Fruit fly (Drosophila melanogaster) whole organism, embryonic: ENCODE data around the gene Dic1.

ENCODE experiments used
- Abd-B ChIP-seq: fragments of 200-800 bp; sonication (Bioruptor generic); optimal IDR thresholded peaks from 2 replicates; lab custom pipeline; 2018; ENCODE audit warnings: missing biosample characterization, mild to moderate bottlenecking, missing genetic modification characterization, moderate library complexity
- Antp ChIP-seq: fragments of 200-800 bp; sonication (Bioruptor generic); optimal IDR thresholded peaks from 3 replicates; lab custom pipeline; 2016; ENCODE audit warnings: missing biosample characterization, missing genetic modification characterization
- Awh ChIP-seq: fragments of 200-800 bp; sonication (Bioruptor generic); IDR thresholded peaks from 2 replicates; pipeline ENCODE4, ENCODE4 v1.3.6; 2022; ENCODE audit warnings: missing biosample characterization, missing genetic modification characterization
- B-H1 ChIP-seq: fragments of 200-800 bp; sonication (Bioruptor generic); IDR thresholded peaks from 3 replicates; pipeline ENCODE4 v1.3.6; 2022; ENCODE audit warnings: missing biosample characterization, missing genetic modification characterization
- CG10209 ChIP-seq: fragments of 200-800 bp; sonication (Bioruptor generic); optimal IDR thresholded peaks from 3 replicates; lab custom pipeline; 2017; ENCODE audit warnings: missing biosample characterization, mild to moderate bottlenecking, missing genetic modification characterization, missing genetic modification reagents
- CG10321 ChIP-seq: fragments of 200-800 bp; sonication (Bioruptor generic); IDR thresholded peaks from 2 replicates; pipeline ENCODE4 v1.3.6; 2022; ENCODE audit warnings: missing biosample characterization, missing genetic modification characterization
- CG10654 ChIP-seq: fragments of 200-800 bp; sonication (Bioruptor generic); optimal IDR thresholded peaks from 2 replicates; lab custom pipeline; 2016; ENCODE audit warnings: missing biosample characterization, missing genetic modification characterization
- CG11093 ChIP-seq: fragments of 200-800 bp; sonication (Bioruptor generic); IDR thresholded peaks from 3 replicates; pipeline ENCODE4 v1.3.6; 2022; ENCODE audit warnings: missing biosample characterization, missing genetic modification characterization
- CG1233 ChIP-seq: fragments of 200-800 bp; sonication (Bioruptor generic); optimal IDR thresholded peaks from 4 replicates; lab custom pipeline; 2018; ENCODE audit warnings: missing biosample characterization, mild to moderate bottlenecking, missing genetic modification characterization
- CG13287 ChIP-seq: fragments of 200-800 bp; sonication (Bioruptor generic); IDR thresholded peaks from 2 replicates; pipeline ENCODE4 v1.3.6; 2022; ENCODE audit warnings: missing biosample characterization, missing genetic modification characterization; ENCODE audit not compliant: partially characterized antibody
- CG14965 ChIP-seq: fragments of 200-800 bp; sonication (Bioruptor generic); optimal IDR thresholded peaks from 2 replicates; lab custom pipeline; 2016; ENCODE audit warnings: missing biosample characterization, missing genetic modification characterization, borderline replicate concordance
- CG1602 ChIP-seq: fragments of 200-800 bp; sonication (Bioruptor generic); optimal IDR thresholded peaks from 3 replicates; lab custom pipeline; 2016; ENCODE audit warnings: missing biosample characterization, missing genetic modification characterization
- CG16779 ChIP-seq: fragments of 200-800 bp; sonication (Bioruptor generic); IDR thresholded peaks from 2 replicates; pipeline ENCODE4 v1.3.6; 2022; ENCODE audit warnings: missing biosample characterization, missing genetic modification characterization
- CG17385 ChIP-seq: fragments of 200-800 bp; sonication (Bioruptor generic); optimal IDR thresholded peaks from 3 replicates; lab custom pipeline; 2018; ENCODE audit warnings: missing biosample characterization, mild to moderate bottlenecking, missing genetic modification characterization
- CG2129 ChIP-seq: fragments of 200-800 bp; sonication (Bioruptor generic); IDR thresholded peaks from 2 replicates; pipeline ENCODE4 v1.3.6; 2022; ENCODE audit warnings: missing biosample characterization, missing genetic modification characterization; ENCODE audit not compliant: partially characterized antibody
- CG30431 ChIP-seq: fragments of 200-800 bp; sonication (Bioruptor generic); optimal IDR thresholded peaks from 2 replicates; lab custom pipeline; 2017; ENCODE audit warnings: missing biosample characterization, missing genetic modification characterization
- CG42726 ChIP-seq: fragments of 200-800 bp; sonication (Bioruptor generic); IDR thresholded peaks from 2 replicates; pipeline ENCODE4 v1.3.6; 2022; ENCODE audit warnings: missing biosample characterization, missing genetic modification characterization; ENCODE audit not compliant: partially characterized antibody
- CG6272 ChIP-seq: fragments of 200-800 bp; sonication (Bioruptor generic); IDR thresholded peaks from 2 replicates; pipeline ENCODE4 v1.3.6; 2022; ENCODE audit warnings: missing biosample characterization, missing genetic modification characterization
- CG8359 ChIP-seq: fragments of 200-800 bp; sonication (Bioruptor generic); optimal IDR thresholded peaks from 2 replicates; lab custom pipeline; 2017; ENCODE audit warnings: missing biosample characterization, mild to moderate bottlenecking, missing genetic modification characterization, borderline replicate concordance
- CrebB ChIP-seq: fragments of 200-800 bp; sonication (Bioruptor generic); optimal IDR thresholded peaks from 3 replicates; lab custom pipeline; 2018; ENCODE audit warnings: missing biosample characterization, mild to moderate bottlenecking, missing genetic modification characterization
- Dip3 ChIP-seq: fragments of 200-800 bp; sonication (Bioruptor generic); optimal IDR thresholded peaks from 3 replicates; lab custom pipeline; 2016; ENCODE audit warnings: missing biosample characterization, missing genetic modification characterization
- ERR ChIP-seq: fragments of 200-800 bp; sonication (Bioruptor generic); optimal IDR thresholded peaks from 2 replicates; lab custom pipeline; 2016; ENCODE audit warnings: missing biosample characterization, missing genetic modification characterization
- Hr51 ChIP-seq, 2 experiments: fragments of 200-800 bp; sonication (Bioruptor generic); optimal IDR thresholded peaks; 2 replicates in 1 of 2; 3 replicates in 1 of 2; lab custom pipeline; 2016 to 2018; ENCODE audit warnings: missing biosample characterization in 2 of 2, missing genetic modification characterization in 2 of 2, mild to moderate bottlenecking in 1 of 2, moderate library complexity in 1 of 2
- Neu2 ChIP-seq: fragments of 200-800 bp; sonication (Bioruptor generic); optimal IDR thresholded peaks from 3 replicates; lab custom pipeline; 2016; ENCODE audit warnings: missing biosample characterization, missing genetic modification characterization, borderline replicate concordance
- Side ChIP-seq: fragments of 200-800 bp; sonication (Bioruptor generic); optimal IDR thresholded peaks from 2 replicates; lab custom pipeline; 2016; ENCODE audit warnings: missing biosample characterization, missing genetic modification characterization
- Six4 ChIP-seq: fragments of 200-800 bp; sonication (Bioruptor generic); optimal IDR thresholded peaks from 2 replicates; lab custom pipeline; 2016; ENCODE audit warnings: missing biosample characterization, missing genetic modification characterization
- al ChIP-seq: fragments of 200-800 bp; sonication (Bioruptor generic); IDR thresholded peaks from 2 replicates; pipeline ENCODE4 v1.3.6; 2022; ENCODE audit warnings: missing biosample characterization, missing genetic modification characterization
- ara ChIP-seq: fragments of 200-800 bp; sonication (Bioruptor generic); IDR thresholded peaks from 2 replicates; pipeline ENCODE4 v1.3.6; 2022; ENCODE audit warnings: missing biosample characterization, missing genetic modification characterization
- bowl ChIP-seq: fragments of 200-800 bp; sonication (Bioruptor generic); IDR thresholded peaks from 2 replicates; pipeline ENCODE4 v1.3.6; 2022; ENCODE audit warnings: missing biosample characterization, missing genetic modification characterization
- crp ChIP-seq, 2 experiments: fragments of 200-800 bp; sonication (Bioruptor generic); optimal IDR thresholded peaks; 2 replicates in 1 of 2; 3 replicates in 1 of 2; lab custom pipeline; 2017; ENCODE audit warnings: missing biosample characterization in 2 of 2, missing genetic modification characterization in 2 of 2, mild to moderate bottlenecking in 1 of 2, moderate library complexity in 1 of 2
- fru ChIP-seq: fragments of >200 bp; optimal IDR thresholded peaks from 2 replicates; lab custom pipeline; 2017
- grn ChIP-seq: fragments of 200-800 bp; sonication (Bioruptor generic); optimal IDR thresholded peaks from 3 replicates; lab custom pipeline; 2017; ENCODE audit warnings: missing biosample characterization, missing genetic modification characterization
- hkb ChIP-seq, 2 experiments: fragments of 200-800 bp in 1 of 2; fragments of >200 bp in 1 of 2; sonication (Bioruptor generic) in 1 of 2; IDR thresholded peaks in 1 of 2; optimal IDR thresholded peaks in 1 of 2; 2 replicates each; pipeline versions ENCODE4 v1.3.6 to Lab custom; 2017 to 2022; ENCODE audit warnings: missing biosample characterization in 1 of 2, missing genetic modification characterization in 1 of 2
- ind ChIP-seq: fragments of 200-800 bp; sonication (Bioruptor generic); optimal IDR thresholded peaks from 3 replicates; lab custom pipeline; 2016; ENCODE audit warnings: missing biosample characterization, missing genetic modification characterization
- lab ChIP-seq: fragments of 200-800 bp; sonication (Bioruptor generic); optimal IDR thresholded peaks from 3 replicates; lab custom pipeline; 2017; ENCODE audit warnings: missing biosample characterization, missing genetic modification characterization, mild to moderate bottlenecking, moderate library complexity, missing genetic modification reagents
- lmd ChIP-seq: fragments of 200-800 bp; sonication (Bioruptor generic); IDR thresholded peaks from 2 replicates; pipeline ENCODE4 v1.3.6; 2022; ENCODE audit warnings: missing biosample characterization, missing genetic modification characterization
- lola ChIP-seq, 3 experiments: fragments of >200 bp in 2 of 3; fragments of 200-800 bp in 1 of 3; sonication (Bioruptor generic) in 1 of 3; optimal IDR thresholded peaks; 2 replicates each; lab custom pipeline; 2017 to 2019; ENCODE audit warnings: missing biosample characterization in 3 of 3, missing genetic modification characterization in 3 of 3, mild to moderate bottlenecking in 1 of 3, moderate library complexity in 1 of 3
- nerfin-1 ChIP-seq: fragments of 200-800 bp; sonication (Bioruptor generic); optimal IDR thresholded peaks from 3 replicates; lab custom pipeline; 2019; ENCODE audit warnings: missing biosample characterization, mild to moderate bottlenecking, missing genetic modification characterization, moderate library complexity
- otp ChIP-seq: fragments of 200-800 bp; sonication (Bioruptor generic); IDR thresholded peaks from 3 replicates; pipeline ENCODE4, ENCODE4 v1.3.6; 2022; ENCODE audit warnings: missing biosample characterization, missing genetic modification characterization
- run ChIP-seq: fragments of 200-800 bp; sonication (Bioruptor generic); optimal IDR thresholded peaks from 3 replicates; lab custom pipeline; 2018; ENCODE audit warnings: missing biosample characterization, mild to moderate bottlenecking, missing genetic modification characterization
- shn ChIP-seq: fragments of 200-800 bp; sonication (Bioruptor generic); optimal IDR thresholded peaks from 3 replicates; lab custom pipeline; 2016; ENCODE audit warnings: missing biosample characterization, missing genetic modification characterization
- sna ChIP-seq: fragments of 200-800 bp; sonication (Bioruptor generic); IDR thresholded peaks from 2 replicates; pipeline ENCODE4 v1.3.6; 2022; ENCODE audit warnings: missing biosample characterization, missing genetic modification characterization; ENCODE audit not compliant: partially characterized antibody
- sr ChIP-seq: fragments of 200-800 bp; sonication (Bioruptor generic); IDR thresholded peaks from 3 replicates; pipeline ENCODE4 v1.3.6; 2022; ENCODE audit warnings: missing biosample characterization, missing genetic modification characterization
- ssp ChIP-seq: fragments of 200-800 bp; sonication (Bioruptor generic); IDR thresholded peaks from 2 replicates; pipeline ENCODE4 v1.3.6; 2022; ENCODE audit warnings: missing biosample characterization, missing genetic modification characterization
- stwl ChIP-seq: fragments of 200-800 bp; sonication (Bioruptor generic); optimal IDR thresholded peaks from 3 replicates; lab custom pipeline; 2018; ENCODE audit warnings: missing biosample characterization, mild to moderate bottlenecking, missing genetic modification characterization, moderate library complexity
- tap ChIP-seq: fragments of 200-800 bp; optimal IDR thresholded peaks from 3 replicates; lab custom pipeline; 2019; ENCODE audit warnings: missing biosample characterization, mild to moderate bottlenecking, missing genetic modification characterization, moderate library complexity
- zen2 ChIP-seq: fragments of 200-800 bp; sonication (Bioruptor generic); IDR thresholded peaks from 3 replicates; pipeline ENCODE4 v1.3.6; 2022; ENCODE audit warnings: missing biosample characterization, missing genetic modification characterization; ENCODE audit not compliant: partially characterized antibody

Gene Dic1

DNA sequence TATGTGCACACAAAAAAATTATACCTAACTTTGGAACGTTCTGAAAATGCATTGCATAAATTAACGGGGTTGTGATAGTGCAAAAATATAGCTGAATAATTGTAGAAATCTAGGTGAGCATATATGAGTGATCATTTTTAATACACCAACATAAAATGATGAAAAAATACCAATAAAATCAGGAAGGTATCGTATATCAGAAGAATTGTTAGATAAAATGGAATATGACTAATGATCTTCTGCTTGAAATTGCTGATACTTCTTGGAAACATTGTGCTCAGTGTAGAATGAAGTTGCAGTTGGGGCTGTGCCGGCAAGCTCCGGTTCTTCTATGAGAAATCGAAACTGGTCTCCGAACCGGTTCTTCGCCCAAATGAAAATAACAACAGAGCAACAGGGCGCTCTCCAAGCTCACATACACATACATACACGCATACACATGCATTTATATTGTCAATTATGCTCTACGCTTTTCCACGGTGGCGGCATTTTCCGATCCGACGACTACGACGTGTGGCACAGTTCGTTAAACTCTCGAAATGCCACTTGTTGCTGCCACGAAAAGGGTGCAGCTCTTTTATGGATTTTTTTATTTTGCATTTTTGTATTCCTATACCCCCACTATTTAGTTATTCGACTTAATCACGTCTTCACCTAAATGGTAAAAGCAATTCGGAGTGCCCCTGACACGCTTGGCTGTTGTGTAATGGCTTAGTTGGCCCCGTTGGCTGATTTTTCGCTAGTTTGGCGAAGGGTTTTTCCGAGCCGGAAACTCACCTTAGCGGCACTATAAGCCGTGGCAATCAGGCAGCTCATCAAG lies 36.4 kb downstream of the Dic1 start (continued):
- TF ChIP-seq grn (GFP tag; lab: Kevin White, UChicago) (peak; percentile 57), run (tag; lab: Kevin White, UChicago) (peak; percentile 73), sna (no peak; the same call in 1 of the 2 replicates), Antp (peak; percentile 88), bowl (GFP tag; lab: Robert Waterston, UW) (no peak), stwl (tag; lab: Kevin White, UChicago) (peak; percentile 6), zen2 (GFP tag; lab: Robert Waterston, UW) (no peak), Side (peak; percentile 86), sr (GFP tag; lab: Robert Waterston, UW) (no peak), CG13287 (GFP tag; lab: Robert Waterston, UW) (no peak), CG2129 (no peak), CG1233 (GFP tag; lab: Kevin White, UChicago) (peak; percentile 72), ind (GFP tag; lab: Kevin White, UChicago) (peak; percentile 86), CG10321 (peak; percentile 56; the same call in 1 of the 2 replicates), CG14965 (GFP tag; lab: Kevin White, UChicago) (peak; percentile 5), Awh (GFP tag; lab: Robert Waterston, UW) (peak; percentile 74), nerfin-1 (tag; lab: Kevin White, UChicago) (peak; percentile 84), CG10209 (GFP tag; lab: Kevin White, UChicago) (peak; percentile 94), al (GFP tag; lab: Robert Waterston, UW) (peak; percentile 83), CG11093 (GFP tag; lab: Robert Waterston, UW) (peak; percentile 69; the same call in 2 of the 3 replicates), Abd-B (GFP tag; lab: Kevin White, UChicago) (peak; percentile 92), CG42726 (GFP tag; lab: Robert Waterston, UW) (no peak), CG17385 (GFP tag; lab: Kevin White, UChicago) (peak; percentile 87), CG10654 (GFP tag; lab: Kevin White, UChicago) (peak; percentile 85), lab (GFP tag; lab: Kevin White, UChicago) (peak; percentile 88), hkb (optimal IDR thresholded peaks at IDR 0.05; lab: Kevin White, UChicago) (no peak), hkb (GFP tag; IDR thresholded peaks at IDR 0.05; lab: Robert Waterston, UW) (peak; percentile 89), CG8359 (GFP tag; lab: Kevin White, UChicago) (peak; percentile 68), ERR (peak; percentile 52), fru (lab: Kevin White, UChicago) (no peak), CG30431 (GFP tag; lab: Kevin White, UChicago) (peak; percentile 84), lola (GFP tag; optimal IDR thresholded peaks at IDR 0.05; lab: Kevin White, UChicago) (peak in 1 of 3 experiments; percentile 94), B-H1 (GFP tag; lab: Robert Waterston, UW) (peak; percentile 73), ssp (peak; percentile 68), otp (GFP tag; lab: Robert Waterston, UW) (peak; percentile 72), Neu2 (GFP tag; lab: Kevin White, UChicago) (peak; percentile 9), CrebB (tag; lab: Kevin White, UChicago) (peak; percentile 75), shn (GFP tag; lab: Kevin White, UChicago) (peak; percentile 92), crp (GFP tag; optimal IDR thresholded peaks at IDR 0.05; lab: Kevin White, UChicago) (peak in 1 of 2 experiments; percentile 53), tap (tag; lab: Kevin White, UChicago) (peak; percentile 82), CG16779 (peak; percentile 63; the same call in 1 of the 2 replicates), CG6272 (peak; percentile 53), Hr51 (GFP tag; optimal IDR thresholded peaks at IDR 0.05; lab: Kevin White, UChicago) (peak; percentile 86 to 93), ara (peak; percentile 88), Six4 (GFP tag; lab: Kevin White, UChicago) (peak; percentile 85), CG1602 (GFP tag; lab: Kevin White, UChicago) (peak; percentile 91), lmd (GFP tag; lab: Robert Waterston, UW) (peak; percentile 90), Dip3 (GFP tag; lab: Kevin White, UChicago) (peak; percentile 84)
